Worm (Caenorhabditis elegans): ENCODE data around the gene R08C7.11.
A peak's percentile ranks its signal among the peaks of the same experiment; 100 is the strongest.

The R08C7.11 gene

ce11 chrIV:4434441-4435084, 20.2 kb downstream of the R08C7.11 start, which contains the start of the genes R08C7.8 and R08C7.4:
R08C7.8 (minus strand) TSS chrIV:4434541.
R08C7.4 (plus strand) TSS chrIV:4435034.
- TF ChIP-seq ceh-2 (tag; optimal IDR thresholded peaks at IDR 0.05) (no peak), dve-1 (tag; optimal IDR thresholded peaks at IDR 0.05) (no peak), F13H6.1 (tag; optimal IDR thresholded peaks at IDR 0.05) (no peak)

- TF ChIP-seq odd-2 (tag; optimal IDR thresholded peaks at IDR 0.05) (no peak), nhr-11 (tag; optimal IDR thresholded peaks at IDR 0.05) (no peak), ceh-48 (tag; optimal IDR thresholded peaks at IDR 0.05) (no peak), unc-86 (tag; optimal IDR thresholded peaks at IDR 0.05) (no peak), K02D7.2 (tag; optimal IDR thresholded peaks at IDR 0.05) (no peak), sox-2 (GFP tag; IDR thresholded peaks at IDR 0.05) (no peak), ceh-14 (tag; optimal IDR thresholded peaks at IDR 0.05) (no peak), che-1 (tag; optimal IDR thresholded peaks at IDR 0.05) (no peak), ceh-22 (tag; optimal IDR thresholded peaks at IDR 0.05) (no peak), pat-9 (tag; optimal IDR thresholded peaks at IDR 0.05) (no peak), npax-4 (tag; optimal IDR thresholded peaks at IDR 0.05) (no peak), unc-3 (GFP tag; conservative IDR thresholded peaks at IDR 0.05) (no peak), unc-3 (tag; optimal IDR thresholded peaks at IDR 0.05) (no peak), syd-9 (tag; optimal IDR thresholded peaks at IDR 0.05) (no peak), dmd-4 (tag; optimal IDR thresholded peaks at IDR 0.05; ENCODE audit: borderline replicate concordance) (no peak), sox-4 (tag; optimal IDR thresholded peaks at IDR 0.05) (no peak), fkh-10 (GFP tag; optimal IDR thresholded peaks at IDR 0.05) (no peak)
Measured at ce11 chrIV:4429901-4430300, 24.8 kb downstream of the R08C7.11 start, which contains the start of the genes str-185 and R08C7.5. str-185 (minus strand) TSS chrIV:4430001. R08C7.5 (plus strand) TSS chrIV:4430229.

- TF ChIP-seq pat-9 (tag; optimal IDR thresholded peaks at IDR 0.05) (no peak), nfya-1 (tag; optimal IDR thresholded peaks at IDR 0.05) (peak; percentile 99)
Measured at ce11 chrIV:4423885-4424284, 30.9 kb downstream of the R08C7.11 start.

ce11 chrIV:4423026-4423425, 31.7 kb downstream of the R08C7.11 start:
- no peak for TF ChIP-seq ceh-2 (tag; optimal IDR thresholded peaks at IDR 0.05)

ce11 chrIV:4422029-4422428, 32.7 kb downstream of the R08C7.11 start, which contains the start of gene clec-175:
clec-175 (plus strand) TSS chrIV:4422329.
- TF ChIP-seq sox-2 (GFP tag; IDR thresholded peaks at IDR 0.05) (no peak), pha-2 (tag; optimal IDR thresholded peaks at IDR 0.05) (no peak), C38D4.7 (GFP tag; optimal IDR thresholded peaks at IDR 0.05) (no peak), ttx-3 (tag; optimal IDR thresholded peaks at IDR 0.05) (no peak), lim-6 (tag; optimal IDR thresholded peaks at IDR 0.05) (no peak), C08G9.2 (tag; optimal IDR thresholded peaks at IDR 0.05) (no peak), dve-1 (tag; optimal IDR thresholded peaks at IDR 0.05) (no peak), unc-55 (GFP tag; optimal IDR thresholded peaks at IDR 0.05) (no peak), hlh-30 (tag; optimal IDR thresholded peaks at IDR 0.05; ENCODE audit: insufficient read depth) (no peak), F13H6.1 (tag; optimal IDR thresholded peaks at IDR 0.05) (no peak), nhr-11 (tag; optimal IDR thresholded peaks at IDR 0.05) (no peak), syd-9 (tag; optimal IDR thresholded peaks at IDR 0.05) (no peak)

ce11 chrIV:4413114-4413513, 41.6 kb downstream of the R08C7.11 start:
- TF ChIP-seq unc-3 (GFP tag; conservative IDR thresholded peaks at IDR 0.05) (no peak), unc-3 (tag; optimal IDR thresholded peaks at IDR 0.05) (no peak), lin-11 (tag; optimal IDR thresholded peaks at IDR 0.05) (no peak), C38D4.7 (GFP tag; optimal IDR thresholded peaks at IDR 0.05) (no peak), ceh-31 (tag; optimal IDR thresholded peaks at IDR 0.05) (no peak), pros-1 (tag; optimal IDR thresholded peaks at IDR 0.05) (no peak), dve-1 (tag; optimal IDR thresholded peaks at IDR 0.05) (no peak), fkh-10 (GFP tag; optimal IDR thresholded peaks at IDR 0.05) (no peak), eyg-1 (tag; optimal IDR thresholded peaks at IDR 0.05) (no peak), ceh-24 (tag; optimal IDR thresholded peaks at IDR 0.05) (no peak), elt-2 (tag; optimal IDR thresholded peaks at IDR 0.05) (no peak), F13H6.1 (tag; optimal IDR thresholded peaks at IDR 0.05) (no peak), npax-4 (tag; optimal IDR thresholded peaks at IDR 0.05) (no peak), ceh-6 (GFP tag; optimal IDR thresholded peaks at IDR 0.05) (no peak), ceh-18 (tag; optimal IDR thresholded peaks at IDR 0.05) (no peak), zip-5 (tag; optimal IDR thresholded peaks at IDR 0.05) (no peak)

Data from whole organism, late embryonic.